Worm (Caenorhabditis elegans) whole organism, L2 larva: Measurements from ENCODE around the gene F41B4.2.

Experiments used
- lin-13 ChIP-seq: fragments of 150-350 bp; optimal IDR thresholded peaks from 2 replicates; lab custom pipeline; 2014; ENCODE audit warnings: missing biosample characterization, missing genetic modification reagents, missing genetic modification characterization
- nhr-11 ChIP-seq: fragments of 150-350 bp; optimal IDR thresholded peaks from 2 replicates; lab custom pipeline; 2014; ENCODE audit warnings: missing biosample characterization, missing genetic modification characterization
- nhr-25 ChIP-seq: fragments of 150-350 bp; sonication (generic microtip); optimal IDR thresholded peaks from 3 replicates; lab custom pipeline; 2014; ENCODE audit warnings: missing biosample characterization, missing genetic modification characterization
- ztf-11 ChIP-seq: sonication (generic microtip); optimal IDR thresholded peaks from 2 replicates; lab custom pipeline; 2017; ENCODE audit warnings: missing biosample characterization, missing genetic modification characterization

- TF ChIP-seq lin-13 (no peak), nhr-11 (tag; lab: Kevin White, UChicago) (no peak), ztf-11 (tag; lab: Kevin White, UChicago) (no peak), nhr-25 (tag; lab: Kevin White, UChicago) (no peak)
These were observed 33.5 kb downstream of the F41B4.2 start for ce11 chrX:6801546-6801945.
